Worm (Caenorhabditis elegans) whole organism, young adult: ENCODE data around the gene rab-39.
A peak's percentile ranks its signal among the peaks of the same experiment; 100 is the strongest.

ENCODE experiments used
- B0261.1 ChIP-seq: sonication (generic microtip); optimal IDR thresholded peaks from 2 replicates; lab custom pipeline; 2016; ENCODE audit warnings: mild to moderate bottlenecking, missing genetic modification characterization, moderate library complexity, missing compliant biosample characterization
- D2030.7 ChIP-seq: fragments of 200-800 bp; sonication (Bioruptor generic); IDR thresholded peaks from 2 replicates; pipeline ENCODE4 v1.3.6; 2022; ENCODE audit warnings: missing genetic modification reagents, missing genetic modification characterization, missing compliant biosample characterization
- F22D6.2 ChIP-seq: sonication (generic microtip); optimal IDR thresholded peaks from 2 replicates; lab custom pipeline; 2016; ENCODE audit warnings: mild to moderate bottlenecking, missing genetic modification characterization, missing compliant biosample characterization
- F37B4.10 ChIP-seq: fragments of 200-800 bp; sonication (Bioruptor generic); IDR thresholded peaks from 2 replicates; pipeline ENCODE4 v1.3.6; 2022; ENCODE audit warnings: missing genetic modification characterization, missing compliant biosample characterization
- K12H6.12 ChIP-seq: fragments of 200-800 bp; sonication (Bioruptor generic); optimal IDR thresholded peaks from 2 replicates; lab custom pipeline; 2018; ENCODE audit warnings: mild to moderate bottlenecking, missing genetic modification characterization, missing compliant biosample characterization
- Y53G8AR.9 ChIP-seq: fragments of 200-800 bp; sonication (Bioruptor generic); conservative IDR thresholded peaks from 2 replicates; pipeline ENCODE4 v1.3.6; 2022; ENCODE audit warnings: missing genetic modification reagents, missing genetic modification characterization, missing compliant biosample characterization
- Y67H2A.10 ChIP-seq: fragments of 200-800 bp; sonication (Bioruptor generic); conservative IDR thresholded peaks from 2 replicates; pipeline ENCODE4 v1.3.6; 2022; ENCODE audit warnings: missing genetic modification reagents, missing genetic modification characterization, missing compliant biosample characterization
- akir-1 ChIP-seq: fragments of 200-800 bp; sonication (Bioruptor generic); optimal IDR thresholded peaks from 2 replicates; lab custom pipeline; 2018; ENCODE audit warnings: mild to moderate bottlenecking, missing genetic modification characterization, moderate library complexity, missing compliant biosample characterization
- attf-3 ChIP-seq: fragments of 200-800 bp; sonication (Bioruptor generic); conservative IDR thresholded peaks from 2 replicates; pipeline ENCODE4 v1.3.6; 2022; ENCODE audit warnings: missing genetic modification reagents, missing genetic modification characterization, missing compliant biosample characterization
- cebp-1 ChIP-seq, 2 experiments: fragments of 200-800 bp in 1 of 2; sonication (Bioruptor generic) in 1 of 2; sonication (generic microtip) in 1 of 2; IDR thresholded peaks in 1 of 2; optimal IDR thresholded peaks in 1 of 2; 2 replicates each; pipeline versions ENCODE4 v1.3.6 to Lab custom; 2017 to 2022; ENCODE audit warnings: missing compliant biosample characterization in 2 of 2, missing genetic modification characterization in 2 of 2, mild to moderate bottlenecking in 1 of 2, missing genetic modification reagents in 1 of 2, moderate library complexity in 1 of 2
- ceh-27 ChIP-seq: fragments of 200-800 bp; sonication (Bioruptor generic); optimal IDR thresholded peaks from 2 replicates; lab custom pipeline; 2018; ENCODE audit warnings: mild to moderate bottlenecking, missing genetic modification characterization, moderate library complexity, missing compliant biosample characterization
- ceh-58 ChIP-seq: fragments of 200-800 bp; sonication (Bioruptor generic); IDR thresholded peaks from 2 replicates; pipeline ENCODE4 v1.3.6; 2022; ENCODE audit warnings: missing genetic modification characterization, missing compliant biosample characterization
- efl-1 ChIP-seq: fragments of 150-350 bp; optimal IDR thresholded peaks from 2 replicates; lab custom pipeline; 2014; ENCODE audit warnings: missing biosample characterization, missing genetic modification reagents, missing genetic modification characterization
- ekl-4 ChIP-seq: fragments of 200-800 bp; sonication (Bioruptor generic); IDR thresholded peaks from 2 replicates; pipeline ENCODE4 v1.3.6; 2022; ENCODE audit warnings: missing genetic modification reagents, missing genetic modification characterization, missing compliant biosample characterization
- gei-17 ChIP-seq: fragments of 200-800 bp; sonication (Bioruptor generic); optimal IDR thresholded peaks from 2 replicates; lab custom pipeline; 2018; ENCODE audit warnings: mild to moderate bottlenecking, missing genetic modification characterization, missing compliant biosample characterization
- him-1 ChIP-seq: sonication (generic microtip); optimal IDR thresholded peaks from 2 replicates; lab custom pipeline; 2016; ENCODE audit warnings: missing genotype, missing genetic modification reagents, missing genetic modification characterization, missing compliant biosample characterization
- hlh-12 ChIP-seq: sonication (generic microtip); optimal IDR thresholded peaks from 2 replicates; lab custom pipeline; 2016; ENCODE audit warnings: missing genetic modification characterization, missing compliant biosample characterization
- hlh-26 ChIP-seq: fragments of 200-800 bp; sonication (Bioruptor generic); conservative IDR thresholded peaks from 2 replicates; pipeline ENCODE4 v1.3.6; 2022; ENCODE audit warnings: missing genetic modification reagents, missing genetic modification characterization, missing compliant biosample characterization
- let-526 ChIP-seq: fragments of 200-800 bp; sonication (Bioruptor generic); IDR thresholded peaks from 2 replicates; pipeline ENCODE4 v1.3.6; 2022; ENCODE audit warnings: missing genetic modification reagents, missing genetic modification characterization, missing compliant biosample characterization
- lin-35 ChIP-seq, 3 experiments: fragments of 150-350 bp in 2 of 3; sonication (generic microtip) in 1 of 3; optimal IDR thresholded peaks; 2 replicates each; lab custom pipeline; 2014 to 2018; ENCODE audit warnings: missing biosample characterization in 3 of 3, missing genetic modification characterization in 3 of 3, missing genetic modification reagents in 3 of 3
- lin-40 ChIP-seq: sonication (generic microtip); optimal IDR thresholded peaks from 2 replicates; lab custom pipeline; 2016; ENCODE audit warnings: missing genetic modification characterization, mild to moderate bottlenecking, missing compliant biosample characterization, missing genotype, missing genetic modification reagents
- lsl-1 ChIP-seq: fragments of 200-800 bp; sonication (Bioruptor generic); optimal IDR thresholded peaks from 2 replicates; lab custom pipeline; 2018; ENCODE audit warnings: mild to moderate bottlenecking, missing genetic modification characterization, moderate library complexity, missing compliant biosample characterization
- madf-3 ChIP-seq: fragments of 200-800 bp; sonication (Bioruptor generic); IDR thresholded peaks from 2 replicates; pipeline ENCODE4 v1.3.6; 2022; ENCODE audit warnings: missing genetic modification reagents, missing genetic modification characterization, missing compliant biosample characterization
- madf-6 ChIP-seq: fragments of 200-800 bp; sonication (Bioruptor generic); IDR thresholded peaks from 2 replicates; pipeline ENCODE4 v1.3.6; 2022; ENCODE audit warnings: missing genetic modification reagents, missing genetic modification characterization, missing compliant biosample characterization
- mcd-1 ChIP-seq: fragments of 200-800 bp; sonication (Bioruptor generic); IDR thresholded peaks from 2 replicates; pipeline ENCODE4 v1.3.6; 2022; ENCODE audit warnings: missing genetic modification reagents, missing genetic modification characterization, missing compliant biosample characterization
- mxl-1 ChIP-seq: sonication (generic microtip); optimal IDR thresholded peaks from 2 replicates; lab custom pipeline; 2016; ENCODE audit warnings: missing genetic modification characterization, missing compliant biosample characterization
- nfya-1 ChIP-seq: sonication (generic microtip); optimal IDR thresholded peaks from 2 replicates; lab custom pipeline; 2017; ENCODE audit warnings: antibody characterized with exemption, missing compliant biosample characterization, missing genetic modification characterization, borderline replicate concordance; ENCODE audit not compliant: insufficient read depth
- nhr-179 ChIP-seq: sonication (generic microtip); optimal IDR thresholded peaks from 2 replicates; lab custom pipeline; 2016; ENCODE audit warnings: mild to moderate bottlenecking, missing genetic modification characterization, missing compliant biosample characterization
- nhr-90 ChIP-seq: sonication (generic microtip); optimal IDR thresholded peaks from 2 replicates; lab custom pipeline; 2016; ENCODE audit warnings: missing genotype, mild to moderate bottlenecking, missing genetic modification characterization, missing compliant biosample characterization
- pbrm-1 ChIP-seq: fragments of 200-800 bp; sonication (Bioruptor generic); IDR thresholded peaks from 2 replicates; pipeline ENCODE4 v1.3.6; 2022; ENCODE audit warnings: missing genetic modification reagents, missing genetic modification characterization, missing compliant biosample characterization
- rcor-1 ChIP-seq: fragments of 200-800 bp; sonication (Bioruptor generic); IDR thresholded peaks from 2 replicates; pipeline ENCODE4 v1.3.6; 2022; ENCODE audit warnings: missing genetic modification reagents, missing genetic modification characterization, missing compliant biosample characterization
- sdz-38 ChIP-seq: sonication (generic microtip); optimal IDR thresholded peaks from 2 replicates; lab custom pipeline; 2016; ENCODE audit warnings: missing genotype, missing genetic modification characterization, missing compliant biosample characterization
- snpc-1.1 ChIP-seq: sonication (generic microtip); optimal IDR thresholded peaks from 2 replicates; lab custom pipeline; 2017; ENCODE audit warnings: missing genetic modification characterization, mild to moderate bottlenecking, missing compliant biosample characterization, antibody characterized with exemption, moderate library complexity, missing genotype, missing genetic modification reagents; ENCODE audit not compliant: insufficient read depth
- snpc-4 ChIP-seq, 5 experiments: fragments of 150-350 bp in 1 of 5; sonication (generic microtip) in 4 of 5; optimal IDR thresholded peaks; 2 replicates each; lab custom pipeline; 2014 to 2018; ENCODE audit warnings: missing genetic modification characterization in 5 of 5, missing biosample characterization in 3 of 5, antibody characterized with exemption in 2 of 5, mild to moderate bottlenecking in 2 of 5, missing compliant biosample characterization in 2 of 5, missing genotype in 2 of 5, moderate library complexity in 2 of 5, missing genetic modification reagents in 1 of 5
- somi-1 ChIP-seq: fragments of 200-800 bp; sonication (Bioruptor generic); optimal IDR thresholded peaks from 2 replicates; lab custom pipeline; 2018; ENCODE audit warnings: mild to moderate bottlenecking, missing genetic modification characterization, missing compliant biosample characterization
- sptf-2 ChIP-seq: fragments of 200-800 bp; sonication (Bioruptor generic); optimal IDR thresholded peaks from 2 replicates; lab custom pipeline; 2018; ENCODE audit warnings: mild to moderate bottlenecking, missing genetic modification characterization, missing compliant biosample characterization
- tbx-9 ChIP-seq: sonication (generic microtip); optimal IDR thresholded peaks from 2 replicates; lab custom pipeline; 2016; ENCODE audit warnings: borderline replicate concordance, missing genetic modification characterization, inconsistent platforms, missing compliant biosample characterization
- tlf-1 ChIP-seq: fragments of 200-800 bp; sonication (Bioruptor generic); optimal IDR thresholded peaks from 2 replicates; lab custom pipeline; 2018; ENCODE audit warnings: mild to moderate bottlenecking, missing genetic modification characterization, missing compliant biosample characterization
- xnd-1 ChIP-seq: sonication (generic microtip); optimal IDR thresholded peaks from 2 replicates; lab custom pipeline; 2016; ENCODE audit warnings: missing genotype, missing genetic modification reagents, missing genetic modification characterization, missing compliant biosample characterization
- zim-3 ChIP-seq: sonication (generic microtip); optimal IDR thresholded peaks from 2 replicates; lab custom pipeline; 2017; ENCODE audit warnings: mild to moderate bottlenecking, missing genetic modification characterization, moderate library complexity, missing compliant biosample characterization

rab-39 gene

DNA sequence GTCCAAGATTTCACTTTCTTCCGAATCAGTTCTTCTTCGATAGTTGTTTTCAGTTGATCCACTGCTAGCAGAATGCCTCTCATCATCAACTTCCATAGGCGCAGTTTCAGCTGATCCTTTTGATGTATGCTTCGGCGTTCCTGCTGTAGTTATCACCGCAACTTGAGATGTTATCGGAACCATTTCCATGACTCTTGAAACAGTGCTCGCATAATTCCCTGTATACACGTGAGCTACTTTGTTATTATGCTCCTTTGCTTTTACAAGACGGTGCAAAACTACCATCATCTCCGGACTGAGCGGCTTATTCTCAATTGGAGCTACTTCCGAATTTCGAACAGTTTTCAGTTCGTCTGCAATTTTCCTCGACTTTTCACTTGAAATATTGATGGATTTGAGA, 45.6 kb downstream of the rab-39 start:
- TF ChIP-seq sptf-2 (GFP tag; lab: Kevin White, UChicago) (no peak), attf-3 (GFP tag; lab: Robert Waterston, UW) (no peak), hlh-12 (tag; lab: Kevin White, UChicago) (no peak), madf-6 (GFP tag; lab: Robert Waterston, UW) (no peak), pbrm-1 (GFP tag; lab: Robert Waterston, UW) (no peak), nhr-179 (tag; lab: Kevin White, UChicago) (no peak), sdz-38 (tag; lab: Kevin White, UChicago) (no peak), F22D6.2 (tag; lab: Kevin White, UChicago) (no peak)
- TF ChIP-seq, all 124 proteins: peak for 0

DNA sequence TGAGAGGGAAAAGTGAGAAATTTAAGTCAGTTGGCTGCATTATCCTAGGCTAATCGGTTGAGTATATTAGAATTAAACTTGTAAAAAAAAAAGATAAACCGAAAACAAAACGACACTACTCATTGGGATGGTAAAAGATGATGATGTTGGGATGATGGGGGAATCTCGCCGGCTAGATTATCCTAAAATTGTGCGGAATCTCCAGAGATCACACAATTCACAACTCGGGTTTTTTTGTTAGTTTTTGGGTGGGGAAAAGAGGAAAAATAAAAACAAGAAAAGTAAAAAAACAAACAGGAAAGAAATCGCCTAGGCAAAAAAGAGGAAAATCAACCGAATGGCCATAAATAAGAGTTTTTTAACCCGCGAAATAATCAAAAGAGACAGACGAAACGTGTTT, 47.5 kb downstream of the rab-39 start:
- no peak for TF ChIP-seq cebp-1 (GFP tag; IDR thresholded peaks at IDR 0.05; lab: Robert Waterston, UW)
- peak; percentile 4 for TF ChIP-seq cebp-1 (tag; optimal IDR thresholded peaks at IDR 0.05; lab: Kevin White, UChicago)
- peak; percentile 59 for TF ChIP-seq zim-3
- peak; percentile 22; the same call in 1 of the 2 replicates for TF ChIP-seq madf-6 (GFP tag; lab: Robert Waterston, UW)
- no peak for TF ChIP-seq lin-40 (tag; lab: Kevin White, UChicago)
- TF ChIP-seq D2030.7 (GFP tag; lab: Robert Waterston, UW) = no peak
- no peak for TF ChIP-seq sptf-2 (GFP tag; lab: Kevin White, UChicago)
- no peak for TF ChIP-seq snpc-1.1
- peak; percentile 75; the same call in 1 of the 2 replicates for TF ChIP-seq ceh-58
- TF ChIP-seq lin-35 (GFP tag; optimal IDR thresholded peaks at IDR 0.05; lab: Kevin White, UChicago) = no peak
- no peak for TF ChIP-seq lsl-1 (GFP tag; lab: Kevin White, UChicago)
- TF ChIP-seq nhr-90 = no peak
- TF ChIP-seq gei-17 (GFP tag; lab: Kevin White, UChicago) = no peak
- no peak for TF ChIP-seq mxl-1 (tag; lab: Kevin White, UChicago)
- peak; percentile 64; the same call in 1 of the 2 replicates for TF ChIP-seq madf-3 (GFP tag; lab: Robert Waterston, UW)
- TF ChIP-seq nfya-1 (tag; lab: Kevin White, UChicago) = no peak
- TF ChIP-seq efl-1 (GFP tag; lab: Kevin White, UChicago) = no peak
- TF ChIP-seq F22D6.2 (tag; lab: Kevin White, UChicago) = no peak
- TF ChIP-seq rcor-1 (GFP tag; lab: Robert Waterston, UW) = no peak

DNA sequence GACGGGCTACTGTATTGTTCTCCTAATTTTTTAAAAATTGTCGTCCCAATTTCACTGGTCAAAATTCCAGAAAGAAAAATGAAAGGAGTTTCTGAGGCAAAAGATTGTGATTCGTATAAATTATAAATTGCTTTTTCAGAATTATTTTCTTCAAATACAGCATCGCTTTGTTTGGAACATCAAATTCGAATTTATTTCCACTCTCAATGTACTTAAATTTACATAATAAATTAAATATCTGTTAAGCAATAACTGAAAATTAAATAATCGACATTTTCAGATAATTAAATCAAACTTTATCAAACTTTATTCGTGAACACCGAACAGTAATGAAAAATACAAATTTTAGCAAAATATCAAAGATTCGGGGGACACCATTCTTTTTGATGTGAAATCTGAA, 48.0 kb downstream of the rab-39 start:
- TF ChIP-seq hlh-12 (tag; lab: Kevin White, UChicago) (no peak), Y67H2A.10 (GFP tag; lab: Robert Waterston, UW) (no peak), snpc-4 (GFP tag; optimal IDR thresholded peaks at IDR 0.05; lab: Kevin White, UChicago) (no peak), snpc-4 (tag; optimal IDR thresholded peaks at IDR 0.05; lab: Kevin White, UChicago) (peak in 1 of 4 experiments; percentile 26), Y53G8AR.9 (GFP tag; lab: Robert Waterston, UW) (0 out of 2 replicates have a peak, but pooled peaks have one; percentile 48), him-1 (tag; lab: Kevin White, UChicago) (no peak), xnd-1 (peak; percentile 22)

DNA sequence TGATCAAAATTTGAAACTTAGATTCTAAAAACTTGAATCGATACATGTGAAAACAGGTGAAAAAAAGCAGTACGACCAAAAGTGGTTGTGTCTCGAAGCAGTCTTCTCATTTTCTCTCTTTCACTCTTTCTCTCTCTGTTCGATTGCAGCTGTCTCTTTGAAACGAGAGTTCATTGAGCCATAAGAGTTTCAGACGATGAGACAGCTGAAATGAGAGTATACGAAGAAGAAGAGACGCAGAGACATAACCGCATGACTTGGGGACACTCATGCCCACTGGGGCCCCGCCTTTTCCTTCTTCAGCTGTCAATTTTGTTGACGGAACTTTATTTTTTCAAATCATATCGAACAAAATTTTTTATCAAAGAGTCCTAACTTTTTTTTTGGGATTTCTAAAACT, 48.7 kb downstream of the rab-39 start:
- no peak for TF ChIP-seq mxl-1 (tag; lab: Kevin White, UChicago)
- peak; percentile 40 for TF ChIP-seq tlf-1 (GFP tag; lab: Kevin White, UChicago)
- TF ChIP-seq nhr-90 = peak; percentile 1
- TF ChIP-seq attf-3 (GFP tag; lab: Robert Waterston, UW) = 0 out of 2 replicates have a peak, but pooled peaks have one; percentile 36
- no peak for TF ChIP-seq efl-1 (GFP tag; lab: Kevin White, UChicago)
- TF ChIP-seq hlh-26 = no peak
- peak; percentile 59 for TF ChIP-seq mcd-1 (GFP tag; lab: Robert Waterston, UW)
- no peak for TF ChIP-seq B0261.1 (tag; lab: Kevin White, UChicago)
- TF ChIP-seq K12H6.12 = peak; percentile 61
- TF ChIP-seq snpc-4 (GFP tag; optimal IDR thresholded peaks at IDR 0.05; lab: Kevin White, UChicago) = no peak
- peak in 1 of 4 experiments; percentile 48 for TF ChIP-seq snpc-4 (tag; optimal IDR thresholded peaks at IDR 0.05; lab: Kevin White, UChicago)
- TF ChIP-seq let-526 = peak; percentile 62; the same call in 1 of the 2 replicates
- TF ChIP-seq akir-1 = no peak
- no peak for TF ChIP-seq cebp-1 (GFP tag; IDR thresholded peaks at IDR 0.05; lab: Robert Waterston, UW)
- TF ChIP-seq cebp-1 (tag; optimal IDR thresholded peaks at IDR 0.05; lab: Kevin White, UChicago) = peak; percentile 78
- peak; percentile 75 for TF ChIP-seq somi-1 (GFP tag; lab: Kevin White, UChicago)
- no peak for TF ChIP-seq tbx-9 (tag; lab: Kevin White, UChicago)
- TF ChIP-seq ekl-4 (GFP tag; lab: Robert Waterston, UW) = peak; percentile 72
- TF ChIP-seq ceh-27 (GFP tag; lab: Kevin White, UChicago) = peak; percentile 67
- TF ChIP-seq F37B4.10 = 0 out of 2 replicates have a peak, but pooled peaks have one; percentile 68
